Worm (Caenorhabditis elegans): ENCODE measurements around the gene mec-15.

- no peak for TF ChIP-seq ceh-30 (tag; optimal IDR thresholded peaks at IDR 0.05)
- TF ChIP-seq odd-2 (tag; optimal IDR thresholded peaks at IDR 0.05), result no peak
- no peak for TF ChIP-seq tbx-2 (tag; optimal IDR thresholded peaks at IDR 0.05)
- TF ChIP-seq pha-4 (tag; optimal IDR thresholded peaks at IDR 0.05), result no peak
- no peak for TF ChIP-seq unc-3 (GFP tag; conservative IDR thresholded peaks at IDR 0.05)
- TF ChIP-seq unc-3 (tag; optimal IDR thresholded peaks at IDR 0.05), result no peak
- no peak for TF ChIP-seq che-1 (tag; optimal IDR thresholded peaks at IDR 0.05)
- no peak for TF ChIP-seq fkh-10 (GFP tag; optimal IDR thresholded peaks at IDR 0.05)
- no peak for TF ChIP-seq ets-4 (tag; optimal IDR thresholded peaks at IDR 0.05)
- TF ChIP-seq nhr-11 (tag; optimal IDR thresholded peaks at IDR 0.05), result no peak
- no peak for TF ChIP-seq tbx-7 (tag; optimal IDR thresholded peaks at IDR 0.05)
- no peak for TF ChIP-seq K02D7.2 (tag; optimal IDR thresholded peaks at IDR 0.05)
- no peak for TF ChIP-seq unc-42 (tag; optimal IDR thresholded peaks at IDR 0.05)
- TF ChIP-seq pax-1 (tag; optimal IDR thresholded peaks at IDR 0.05), result no peak
- TF ChIP-seq ceh-22 (tag; optimal IDR thresholded peaks at IDR 0.05), result no peak
Observed at ce11 chrII:10222577-10222976, 16.9 kb downstream of the mec-15 start, which contains the start of gene plc-3.

All from whole organism, late embryonic.